3 fruit fly cellular contexts compared by ENCODE assay signal in the genomic region with DNA sequence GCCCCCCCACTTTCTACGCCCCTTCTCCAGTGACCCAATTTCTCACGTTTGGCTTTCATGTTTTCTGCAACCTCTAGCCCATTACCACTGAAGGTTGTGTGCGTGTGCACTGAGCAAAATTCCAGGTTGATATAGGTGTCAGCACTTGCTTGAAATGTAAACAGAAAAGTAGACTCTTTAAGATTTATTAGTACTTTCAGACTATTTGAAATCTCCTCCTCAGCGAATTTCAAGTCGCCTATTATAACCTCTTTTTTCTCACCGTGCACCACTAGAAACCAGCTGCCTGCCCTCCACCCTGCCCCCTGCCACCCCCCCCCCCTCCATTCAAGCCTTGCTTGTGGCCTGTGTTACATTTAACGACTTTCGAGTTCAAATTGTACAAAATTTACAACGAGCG.
A peak's percentile ranks its signal among the peaks of the same experiment; 100 is the strongest.
TF ChIP-seq lines count a peak whose summit lies in the region.

No protein-coding gene starts in this region.

- TF ChIP-seq CTCF in whole organism, embryonic (GFP tag; optimal IDR thresholded peaks at IDR 0.05; lab: Kevin White, UChicago): no peak

TF ChIP-seq in whole organism, embryonic, 481 proteins besides CTCF, POLR2A, EP300 and RAD21 (continues in another document):
- TF ChIP-seq kay (GFP tag; optimal IDR thresholded peaks at IDR 0.05; lab: Kevin White, UChicago): no peak
- TF ChIP-seq zfh1 (GFP tag; IDR thresholded peaks at IDR 0.05; lab: Robert Waterston, UW): peak; percentile 69; the same call in 2 of the 3 replicates
- no peak for TF ChIP-seq stwl (tag; optimal IDR thresholded peaks at IDR 0.05; lab: Kevin White, UChicago)
- peak; percentile 66 for TF ChIP-seq lmd (GFP tag; IDR thresholded peaks at IDR 0.05; lab: Robert Waterston, UW)
- TF ChIP-seq CG8944 (GFP tag; optimal IDR thresholded peaks at IDR 0.05; lab: Kevin White, UChicago): peak; percentile 14
- peak; percentile 52; the same call in 1 of the 2 replicates for TF ChIP-seq peb (GFP tag; IDR thresholded peaks at IDR 0.05; lab: Robert Waterston, UW)
- TF ChIP-seq tin (GFP tag; optimal IDR thresholded peaks at IDR 0.05; lab: Kevin White, UChicago): peak; percentile 32
- TF ChIP-seq H15 (GFP tag; IDR thresholded peaks at IDR 0.05; lab: Robert Waterston, UW): peak; percentile 72
- TF ChIP-seq CG11093 (GFP tag; IDR thresholded peaks at IDR 0.05; lab: Robert Waterston, UW): peak; percentile 58; the same call in 1 of the 3 replicates
- no peak for TF ChIP-seq CG1529 (GFP tag; optimal IDR thresholded peaks at IDR 0.05; lab: Kevin White, UChicago)
- TF ChIP-seq vnd (GFP tag; IDR thresholded peaks at IDR 0.05; lab: Robert Waterston, UW; ENCODE audit: partially characterized antibody): no peak
- peak; percentile 59 for TF ChIP-seq onecut (GFP tag; IDR thresholded peaks at IDR 0.05; lab: Robert Waterston, UW)
- TF ChIP-seq CG5245 (GFP tag; optimal IDR thresholded peaks at IDR 0.05; lab: Kevin White, UChicago): peak; percentile 21
- TF ChIP-seq CG7987 (GFP tag; optimal IDR thresholded peaks at IDR 0.05; lab: Kevin White, UChicago): no peak
- peak; percentile 82 for TF ChIP-seq Med (GFP tag; lab: Kevin White, UChicago)
- peak; percentile 33; the same call in 1 of the 2 replicates for TF ChIP-seq CG5953 (GFP tag; IDR thresholded peaks at IDR 0.05; lab: Robert Waterston, UW)
- TF ChIP-seq CG32767 (GFP tag; IDR thresholded peaks at IDR 0.05; lab: Robert Waterston, UW): 0 out of 2 replicates have a peak, but pooled peaks have one; percentile 36
- peak; percentile 61 for TF ChIP-seq CG7839 (tag; optimal IDR thresholded peaks at IDR 0.05; lab: Kevin White, UChicago)
- peak; percentile 31; the same call in 1 of the 2 replicates for TF ChIP-seq E2f2 (GFP tag; IDR thresholded peaks at IDR 0.05; lab: Robert Waterston, UW)
- peak; percentile 52 for TF ChIP-seq CG4820 (GFP tag; optimal IDR thresholded peaks at IDR 0.05; lab: Kevin White, UChicago)
- TF ChIP-seq cwo (GFP tag; optimal IDR thresholded peaks at IDR 0.05; lab: Kevin White, UChicago): no peak
- peak; percentile 47; the same call in 1 of the 2 replicates for TF ChIP-seq CG14014 (GFP tag; IDR thresholded peaks at IDR 0.05; lab: Robert Waterston, UW)
- TF ChIP-seq bowl (GFP tag; IDR thresholded peaks at IDR 0.05; lab: Robert Waterston, UW): no peak
- peak; percentile 26 for TF ChIP-seq CG8924 (tag; optimal IDR thresholded peaks at IDR 0.05; lab: Kevin White, UChicago)
- TF ChIP-seq Sry-β (GFP tag; optimal IDR thresholded peaks at IDR 0.05; lab: Kevin White, UChicago): no peak
- no peak for TF ChIP-seq Atf-2 (GFP tag; optimal IDR thresholded peaks at IDR 0.05; lab: Kevin White, UChicago)
- TF ChIP-seq CG14965 (GFP tag; optimal IDR thresholded peaks at IDR 0.05; lab: Kevin White, UChicago; ENCODE audit: borderline replicate concordance): no peak

TF ChIP-seq in whole organism, prepupa, 60 proteins besides CTCF, POLR2A, EP300 and RAD21:
- peak; percentile 42 for TF ChIP-seq CG6276 (GFP tag; optimal IDR thresholded peaks at IDR 0.05; lab: Kevin White, UChicago)
- no peak for TF ChIP-seq dsx (GFP tag; optimal IDR thresholded peaks at IDR 0.05; lab: Kevin White, UChicago; ENCODE audit: poor library complexity, severe bottlenecking)
- TF ChIP-seq svp (GFP tag; lab: Kevin White, UChicago): peak; percentile 35
- TF ChIP-seq Sox14 (GFP tag; optimal IDR thresholded peaks at IDR 0.05; lab: Kevin White, UChicago): no peak
- TF ChIP-seq Blimp-1 (GFP tag; optimal IDR thresholded peaks at IDR 0.05; lab: Kevin White, UChicago): no peak
- TF ChIP-seq OdsH (GFP tag; optimal IDR thresholded peaks at IDR 0.05; lab: Kevin White, UChicago): peak; percentile 13
- TF ChIP-seq Gug (GFP tag; IDR thresholded peaks at IDR 0.05; lab: Robert Waterston, UW): peak; percentile 38; the same call in 1 of the 2 replicates
- no peak for TF ChIP-seq pdm3 (GFP tag; optimal IDR thresholded peaks at IDR 0.05; lab: Kevin White, UChicago)
- 0 out of 3 replicates have a peak, but pooled peaks have one; percentile 41 for TF ChIP-seq CG8119 (GFP tag; IDR thresholded peaks at IDR 0.05; lab: Robert Waterston, UW)
- TF ChIP-seq Hr4 (GFP tag; optimal IDR thresholded peaks at IDR 0.05; lab: Kevin White, UChicago): peak; percentile 63
- no peak for TF ChIP-seq topi (GFP tag; optimal IDR thresholded peaks at IDR 0.05; lab: Kevin White, UChicago)
- TF ChIP-seq CG6163 (GFP tag; IDR thresholded peaks at IDR 0.05; lab: Robert Waterston, UW): peak; percentile 68
- peak; percentile 63 for TF ChIP-seq CG32006 (GFP tag; optimal IDR thresholded peaks at IDR 0.05; lab: Kevin White, UChicago)
- TF ChIP-seq net (GFP tag; optimal IDR thresholded peaks at IDR 0.05; lab: Kevin White, UChicago): no peak
- no peak for TF ChIP-seq CG8632 (GFP tag; optimal IDR thresholded peaks at IDR 0.05; lab: Kevin White, UChicago)
- no peak for TF ChIP-seq esn (GFP tag; optimal IDR thresholded peaks at IDR 0.05; lab: Kevin White, UChicago)
- TF ChIP-seq CG10631 (GFP tag; optimal IDR thresholded peaks at IDR 0.05; lab: Kevin White, UChicago): no peak
- peak; percentile 30 for TF ChIP-seq dac (GFP tag; optimal IDR thresholded peaks at IDR 0.05; lab: Kevin White, UChicago)
- TF ChIP-seq Eip78C (GFP tag; lab: Kevin White, UChicago): peak; percentile 32
- TF ChIP-seq CG15336 (GFP tag; IDR thresholded peaks at IDR 0.05; lab: Robert Waterston, UW): peak; percentile 66
- TF ChIP-seq eg (GFP tag; IDR thresholded peaks at IDR 0.05; lab: Robert Waterston, UW): peak; percentile 75; the same call in 2 of the 3 replicates

TF ChIP-seq in whole organism, pupa, 21 proteins besides CTCF, POLR2A, EP300 and RAD21:
- no peak for TF ChIP-seq CG10348 (GFP tag; IDR thresholded peaks at IDR 0.05; lab: Robert Waterston, UW)
- peak; percentile 17 for TF ChIP-seq CG14655 (GFP tag; optimal IDR thresholded peaks at IDR 0.05; lab: Kevin White, UChicago)
- no peak for TF ChIP-seq EcR (GFP tag; optimal IDR thresholded peaks at IDR 0.05; lab: Kevin White, UChicago)
- peak; percentile 7 for TF ChIP-seq CG9948 (tag; optimal IDR thresholded peaks at IDR 0.05; lab: Kevin White, UChicago)
- TF ChIP-seq CG15710 (tag; optimal IDR thresholded peaks at IDR 0.05; lab: Kevin White, UChicago): no peak
- TF ChIP-seq gl (tag; optimal IDR thresholded peaks at IDR 0.05; lab: Kevin White, UChicago): no peak
- no peak for TF ChIP-seq CG8159 (tag; optimal IDR thresholded peaks at IDR 0.05; lab: Kevin White, UChicago)
- TF ChIP-seq CG13204 (GFP tag; optimal IDR thresholded peaks at IDR 0.05; lab: Kevin White, UChicago): no peak
- peak; percentile 64; the same call in 1 of the 2 replicates for TF ChIP-seq CG32121 (GFP tag; IDR thresholded peaks at IDR 0.05; lab: Robert Waterston, UW)
- peak; percentile 65; the same call in 2 of the 3 replicates for TF ChIP-seq fd96Ca (GFP tag; IDR thresholded peaks at IDR 0.05; lab: Robert Waterston, UW)
- TF ChIP-seq CG8301 (tag; optimal IDR thresholded peaks at IDR 0.05; lab: Kevin White, UChicago): peak; percentile 3
- TF ChIP-seq rn (GFP tag; IDR thresholded peaks at IDR 0.05; lab: Robert Waterston, UW): no peak
- TF ChIP-seq Ets98B (GFP tag; IDR thresholded peaks at IDR 0.05; lab: Robert Waterston, UW): peak; percentile 56
- TF ChIP-seq Snoo (tag; optimal IDR thresholded peaks at IDR 0.05; lab: Kevin White, UChicago): no peak
- TF ChIP-seq CG17806 (tag; optimal IDR thresholded peaks at IDR 0.05; lab: Kevin White, UChicago): no peak
- TF ChIP-seq Pif1A (GFP tag; optimal IDR thresholded peaks at IDR 0.05; lab: Kevin White, UChicago): no peak
- no peak for TF ChIP-seq CG34367 (tag; optimal IDR thresholded peaks at IDR 0.05; lab: Kevin White, UChicago)
- TF ChIP-seq Pif1B (GFP tag; optimal IDR thresholded peaks at IDR 0.05; lab: Kevin White, UChicago): no peak
- peak; percentile 72; the same call in 2 of the 3 replicates for TF ChIP-seq CG4496 (GFP tag; IDR thresholded peaks at IDR 0.05; lab: Robert Waterston, UW)
- TF ChIP-seq CG12605 (GFP tag; IDR thresholded peaks at IDR 0.05; lab: Robert Waterston, UW): no peak
- TF ChIP-seq D1 (tag; optimal IDR thresholded peaks at IDR 0.05; lab: Kevin White, UChicago): no peak
TF ChIP-seq in whole organism, pupa: peak in this region for 7.

Comparison
In these comparisons a context has a peak if more than half of its experiments do, and no peak if none do; other contexts are left out.
1. Of the 7 proteins assayed by ChIP-seq in both whole organism, embryonic and whole organism, prepupa: peak only in whole organism, embryonic: Blimp-1 and Sox102F; only in whole organism, prepupa: none; in both: Gug; in neither: 4.